Fruit fly (Drosophila melanogaster): Measurements from ENCODE around the gene CG17328.

- TF ChIP-seq CTCF (optimal IDR thresholded peaks at IDR 0.05) (peak in 1 of 2 experiments; percentile 45), CG8478 (optimal IDR thresholded peaks at IDR 0.05) (no peak)
Observed at dm6 chr2L:16257227-16258071, 42.3 kb upstream of the CG17328 start, which contains the start of the genes PRL-1 and EndoGI.
